Worm (Caenorhabditis elegans) whole organism, L3 larva: ENCODE measurements around the gene nas-13.

Source experiments
- R02D3.7 ChIP-seq: fragments of 150-350 bp; optimal IDR thresholded peaks from 2 replicates; lab custom pipeline; 2014; ENCODE audit warnings: missing biosample characterization, missing genetic modification characterization
- ceh-9 ChIP-seq: sonication (generic microtip); optimal IDR thresholded peaks from 2 replicates; lab custom pipeline; 2018; ENCODE audit warnings: missing biosample characterization, missing genetic modification characterization
- daf-12 ChIP-seq: fragments of 150-350 bp; optimal IDR thresholded peaks from 2 replicates; lab custom pipeline; 2014; ENCODE audit warnings: missing biosample characterization, missing genetic modification reagents, missing genetic modification characterization
- egl-27 ChIP-seq: sonication (generic microtip); optimal IDR thresholded peaks from 4 replicates; lab custom pipeline; 2017; ENCODE audit warnings: missing biosample characterization, missing genetic modification reagents, missing genetic modification characterization
- fkh-10 ChIP-seq: sonication (generic microtip); optimal IDR thresholded peaks from 2 replicates; lab custom pipeline; 2017; ENCODE audit warnings: missing biosample characterization, missing genetic modification reagents, missing genetic modification characterization
- fos-1 ChIP-seq: fragments of 150-350 bp; optimal IDR thresholded peaks from 2 replicates; lab custom pipeline; 2014; ENCODE audit warnings: missing biosample characterization, missing genetic modification characterization
- skn-1 ChIP-seq: fragments of 150-350 bp; optimal IDR thresholded peaks from 2 replicates; lab custom pipeline; 2014; ENCODE audit warnings: missing biosample characterization, missing genetic modification characterization
- unc-62 ChIP-seq: fragments of 150-350 bp; sonication (generic microtip); optimal IDR thresholded peaks from 4 replicates; lab custom pipeline; 2014; ENCODE audit warnings: missing biosample characterization, missing genetic modification reagents, missing genetic modification characterization
- ztf-11 ChIP-seq: fragments of 150-350 bp; optimal IDR thresholded peaks from 2 replicates; lab custom pipeline; 2014; ENCODE audit warnings: missing biosample characterization, missing genetic modification characterization

DNA sequence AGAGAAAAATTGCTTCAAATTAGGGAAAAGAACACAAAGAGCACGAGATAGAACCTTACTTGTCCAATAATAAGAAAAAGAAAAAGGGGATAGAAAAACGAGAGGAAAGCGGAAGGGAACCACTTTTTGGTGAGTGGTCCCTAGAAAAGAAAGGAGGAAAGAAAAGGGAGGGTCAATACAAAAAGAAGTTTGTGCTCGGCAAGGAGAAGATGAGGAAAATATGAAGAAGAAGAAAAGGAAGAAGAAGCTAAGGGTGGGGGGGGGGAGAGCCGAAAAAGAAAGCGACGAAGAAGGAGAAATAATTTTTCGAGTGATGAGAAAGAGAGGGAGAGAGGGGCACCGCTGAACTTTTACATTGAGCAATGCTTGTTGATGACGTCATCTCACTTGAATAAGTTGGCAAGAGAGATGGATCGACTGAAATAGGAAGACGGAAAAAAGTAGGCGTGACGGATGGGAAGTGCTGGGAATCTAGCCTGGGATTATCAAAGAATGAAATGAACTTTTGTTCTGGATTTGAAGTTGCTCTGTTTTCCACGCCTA, 42.2 kb downstream of the nas-13 start:
- TF ChIP-seq unc-62 (GFP tag; lab: Kevin White, UChicago) (peak; percentile 39), ceh-9 (no peak), skn-1 (tag; lab: Kevin White, UChicago) (no peak), fos-1 (tag; lab: Kevin White, UChicago) (no peak), egl-27 (tag; lab: Kevin White, UChicago) (no peak), fkh-10 (GFP tag; lab: Kevin White, UChicago) (peak; percentile 74), ztf-11 (no peak), daf-12 (tag; lab: Kevin White, UChicago) (no peak), R02D3.7 (tag; lab: Kevin White, UChicago) (no peak)
